Worm (Caenorhabditis elegans) whole organism, L2 larva: ENCODE measurements around the gene gba-1.

ENCODE experiments used
- R02D3.7 ChIP-seq: fragments of 150-350 bp; optimal IDR thresholded peaks from 2 replicates; lab custom pipeline; 2014; ENCODE audit warnings: missing biosample characterization, missing genetic modification characterization
- blmp-1 ChIP-seq: sonication (generic microtip); optimal IDR thresholded peaks from 2 replicates; lab custom pipeline; 2017; ENCODE audit warnings: missing genetic modification characterization, mild to moderate bottlenecking, missing compliant biosample characterization, antibody characterized with exemption, moderate library complexity; ENCODE audit not compliant: insufficient read depth
- lin-13 ChIP-seq: fragments of 150-350 bp; optimal IDR thresholded peaks from 2 replicates; lab custom pipeline; 2014; ENCODE audit warnings: missing biosample characterization, missing genetic modification reagents, missing genetic modification characterization
- lsy-2 ChIP-seq, 2 experiments: fragments of 150-350 bp in 1 of 2; sonication (generic microtip) in 1 of 2; optimal IDR thresholded peaks; 2 replicates each; lab custom pipeline; 2014 to 2017; ENCODE audit warnings: missing biosample characterization in 2 of 2, missing genetic modification characterization in 2 of 2
- mbf-1 ChIP-seq: sonication (generic microtip); optimal IDR thresholded peaks from 2 replicates; lab custom pipeline; 2017; ENCODE audit warnings: missing biosample characterization, missing genetic modification characterization
- mdl-1 ChIP-seq, 2 experiments: fragments of 150-350 bp in 1 of 2; sonication (generic microtip) in 1 of 2; optimal IDR thresholded peaks; 2 replicates each; lab custom pipeline; 2017; ENCODE audit warnings: missing biosample characterization in 2 of 2, missing genetic modification characterization in 2 of 2
- skn-1 ChIP-seq: sonication (generic microtip); optimal IDR thresholded peaks from 2 replicates; lab custom pipeline; 2017; ENCODE audit warnings: missing biosample characterization, missing genetic modification characterization
- unc-62 ChIP-seq: fragments of 150-350 bp; optimal IDR thresholded peaks from 2 replicates; lab custom pipeline; 2014; ENCODE audit warnings: missing biosample characterization, missing genetic modification reagents, missing genetic modification characterization
- ztf-4 ChIP-seq: fragments of 150-350 bp; optimal IDR thresholded peaks from 2 replicates; lab custom pipeline; 2014; ENCODE audit warnings: missing biosample characterization, missing genetic modification characterization

DNA sequence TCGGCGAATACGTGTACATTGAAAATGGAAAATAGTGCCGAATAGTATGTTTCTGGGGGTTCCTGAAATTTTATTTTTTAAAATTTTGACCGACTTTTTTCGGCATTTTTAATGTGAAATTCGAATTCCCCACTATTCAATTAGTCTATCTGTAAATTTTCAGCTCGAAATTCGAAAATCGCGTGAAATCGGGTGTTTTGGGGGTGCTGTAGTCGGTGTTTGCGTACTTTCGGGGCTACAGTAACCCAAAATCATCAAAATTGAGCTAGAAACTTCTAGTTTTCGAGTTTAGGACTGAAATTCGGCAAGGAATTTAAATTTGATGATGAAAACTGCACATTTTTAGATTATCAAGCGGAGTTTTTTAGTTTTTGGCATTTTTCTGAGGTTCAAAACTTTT is 25.6 kb downstream of the gba-1 start:
- TF ChIP-seq mdl-1 (tag; optimal IDR thresholded peaks at IDR 0.05; lab: Kevin White, UChicago): no peak
- TF ChIP-seq skn-1: no peak
- TF ChIP-seq R02D3.7 (tag; lab: Kevin White, UChicago): no peak
- no peak for TF ChIP-seq blmp-1
- no peak for TF ChIP-seq ztf-4 (tag; lab: Kevin White, UChicago)
- no peak for TF ChIP-seq unc-62 (GFP tag; lab: Kevin White, UChicago)
- TF ChIP-seq lin-13 (GFP tag; lab: Kevin White, UChicago): no peak
- TF ChIP-seq mbf-1 (tag; lab: Kevin White, UChicago): no peak
- TF ChIP-seq lsy-2 (tag; optimal IDR thresholded peaks at IDR 0.05; lab: Kevin White, UChicago): no peak
